Fruit fly (Drosophila melanogaster) whole organism, prepupa: ENCODE measurements around the gene Atg6.

Experiments
- Blimp-1 ChIP-seq: fragments of 200-800 bp; sonication (Bioruptor generic); optimal IDR thresholded peaks from 3 replicates; lab custom pipeline; 2017; ENCODE audit warnings: missing biosample characterization, missing genetic modification characterization, mild to moderate bottlenecking, moderate library complexity, missing genetic modification reagents
- CG10669 ChIP-seq: fragments of 200-800 bp; sonication (Bioruptor generic); optimal IDR thresholded peaks from 3 replicates; lab custom pipeline; 2018; ENCODE audit warnings: missing biosample characterization, mild to moderate bottlenecking, missing genetic modification characterization, moderate library complexity
- CG11294 ChIP-seq: fragments of 200-800 bp; sonication (Bioruptor generic); IDR thresholded peaks from 2 replicates; pipeline ENCODE4 v1.3.6; 2022; ENCODE audit warnings: missing biosample characterization, missing genetic modification characterization
- CG11762 ChIP-seq: fragments of 200-800 bp; sonication (Bioruptor generic); optimal IDR thresholded peaks from 3 replicates; lab custom pipeline; 2016; ENCODE audit warnings: missing biosample characterization, missing genetic modification characterization; ENCODE audit not compliant: insufficient read depth
- CG11902 ChIP-seq: fragments of 200-800 bp; sonication (Bioruptor generic); optimal IDR thresholded peaks from 3 replicates; lab custom pipeline; 2016; ENCODE audit warnings: missing biosample characterization, missing genetic modification characterization
- CG15336 ChIP-seq: fragments of 200-800 bp; sonication (Bioruptor generic); IDR thresholded peaks from 2 replicates; pipeline ENCODE4 v1.3.6; 2022; ENCODE audit warnings: missing biosample characterization, missing genetic modification characterization
- CG1621 ChIP-seq: fragments of 200-800 bp; sonication (Bioruptor generic); optimal IDR thresholded peaks from 3 replicates; lab custom pipeline; 2018; ENCODE audit warnings: missing biosample characterization, mild to moderate bottlenecking, missing genetic modification characterization
- CG16779 ChIP-seq: fragments of 200-800 bp; sonication (Bioruptor generic); optimal IDR thresholded peaks from 3 replicates; lab custom pipeline; 2017; ENCODE audit warnings: missing biosample characterization, mild to moderate bottlenecking, missing genetic modification characterization
- CG3032 ChIP-seq: fragments of 200-800 bp; optimal IDR thresholded peaks from 2 replicates; lab custom pipeline; 2019; ENCODE audit warnings: missing biosample characterization, mild to moderate bottlenecking, missing genetic modification characterization, moderate library complexity
- CG34406 ChIP-seq: fragments of 200-800 bp; sonication (Bioruptor generic); optimal IDR thresholded peaks from 3 replicates; lab custom pipeline; 2016; ENCODE audit warnings: missing biosample characterization, missing genetic modification characterization
- CG3919 ChIP-seq: fragments of 200-800 bp; sonication (Bioruptor generic); optimal IDR thresholded peaks from 3 replicates; lab custom pipeline; 2016; ENCODE audit warnings: missing biosample characterization, missing genetic modification characterization
- CG6163 ChIP-seq: fragments of 200-800 bp; sonication (Bioruptor generic); IDR thresholded peaks from 3 replicates; pipeline ENCODE4 v1.3.6; 2022; ENCODE audit warnings: missing biosample characterization, missing genetic modification characterization
- CG6276 ChIP-seq: fragments of 200-800 bp; sonication (Bioruptor generic); optimal IDR thresholded peaks from 2 replicates; lab custom pipeline; 2017; ENCODE audit warnings: missing biosample characterization, mild to moderate bottlenecking, missing genetic modification characterization
- CG6808 ChIP-seq: fragments of 200-800 bp; sonication (Bioruptor generic); optimal IDR thresholded peaks from 3 replicates; lab custom pipeline; 2017; ENCODE audit warnings: missing biosample characterization, missing genetic modification characterization, mild to moderate bottlenecking, moderate library complexity, missing genetic modification reagents
- CG6854 ChIP-seq: fragments of 200-800 bp; sonication (Bioruptor generic); optimal IDR thresholded peaks from 2 replicates; lab custom pipeline; 2017; ENCODE audit warnings: missing biosample characterization, mild to moderate bottlenecking, missing genetic modification characterization
- CG8119 ChIP-seq: fragments of 200-800 bp; sonication (Bioruptor generic); IDR thresholded peaks from 3 replicates; pipeline ENCODE4 v1.3.6; 2022; ENCODE audit warnings: missing biosample characterization, missing genetic modification characterization
- CG8319 ChIP-seq: fragments of 200-800 bp; sonication (Bioruptor generic); optimal IDR thresholded peaks from 3 replicates; lab custom pipeline; 2016; ENCODE audit warnings: missing biosample characterization, missing genetic modification characterization
- CG8632 ChIP-seq: fragments of 200-800 bp; sonication (Bioruptor generic); optimal IDR thresholded peaks from 3 replicates; lab custom pipeline; 2016; ENCODE audit warnings: missing biosample characterization, missing genetic modification characterization
- Eip93F ChIP-seq: fragments of 200-800 bp; sonication (Bioruptor generic); optimal IDR thresholded peaks from 2 replicates; lab custom pipeline; 2016; ENCODE audit warnings: missing biosample characterization, mild to moderate bottlenecking, missing genetic modification characterization
- Ets21C ChIP-seq: fragments of 200-800 bp; sonication (Bioruptor generic); optimal IDR thresholded peaks from 3 replicates; lab custom pipeline; 2016; ENCODE audit warnings: missing biosample characterization, missing genetic modification characterization
- Ets96B ChIP-seq: fragments of 200-800 bp; optimal IDR thresholded peaks from 2 replicates; lab custom pipeline; 2019; ENCODE audit warnings: missing biosample characterization, mild to moderate bottlenecking, missing genetic modification characterization, moderate library complexity
- Gug ChIP-seq: fragments of 200-800 bp; sonication (Bioruptor generic); IDR thresholded peaks from 2 replicates; pipeline ENCODE4 v1.3.6; 2022; ENCODE audit warnings: missing biosample characterization, missing genetic modification characterization
- Hr39 ChIP-seq: fragments of 200-800 bp; sonication (Bioruptor generic); optimal IDR thresholded peaks from 2 replicates; lab custom pipeline; 2016; ENCODE audit warnings: missing biosample characterization, missing genetic modification characterization
- Hr4 ChIP-seq: fragments of 200-800 bp; sonication (Bioruptor generic); optimal IDR thresholded peaks from 3 replicates; lab custom pipeline; 2016; ENCODE audit warnings: missing biosample characterization, missing genetic modification characterization
- Lpt ChIP-seq: fragments of 200-800 bp; sonication (Bioruptor generic); optimal IDR thresholded peaks from 3 replicates; lab custom pipeline; 2016; ENCODE audit warnings: missing biosample characterization, missing genetic modification characterization
- Met ChIP-seq: fragments of 200-800 bp; sonication (Bioruptor generic); optimal IDR thresholded peaks from 3 replicates; lab custom pipeline; 2016; ENCODE audit warnings: missing biosample characterization, missing genetic modification characterization
- Smox ChIP-seq: fragments of 200-800 bp; sonication (Bioruptor generic); optimal IDR thresholded peaks from 3 replicates; lab custom pipeline; 2016; ENCODE audit warnings: missing biosample characterization, missing genetic modification characterization
- Sox102F ChIP-seq: fragments of 200-800 bp; sonication (Bioruptor generic); optimal IDR thresholded peaks from 2 replicates; lab custom pipeline; 2016; ENCODE audit warnings: missing biosample characterization, mild to moderate bottlenecking, missing genetic modification characterization
- Sox14 ChIP-seq: fragments of 200-800 bp; sonication (Bioruptor generic); optimal IDR thresholded peaks from 3 replicates; lab custom pipeline; 2016; ENCODE audit warnings: missing biosample characterization, missing genetic modification characterization
- Sox15 ChIP-seq: fragments of 200-800 bp; sonication (Bioruptor generic); optimal IDR thresholded peaks from 3 replicates; lab custom pipeline; 2016; ENCODE audit warnings: missing biosample characterization, missing genetic modification characterization
- acj6 ChIP-seq: fragments of 200-800 bp; sonication (Bioruptor generic); optimal IDR thresholded peaks from 3 replicates; lab custom pipeline; 2016; ENCODE audit warnings: missing biosample characterization, missing genetic modification characterization
- cyc ChIP-seq: fragments of 200-800 bp; sonication (Bioruptor generic); optimal IDR thresholded peaks from 3 replicates; lab custom pipeline; 2016; ENCODE audit warnings: missing biosample characterization, missing genetic modification characterization
- dac ChIP-seq: fragments of 200-800 bp; sonication (Bioruptor generic); optimal IDR thresholded peaks from 2 replicates; lab custom pipeline; 2017; ENCODE audit warnings: missing biosample characterization, mild to moderate bottlenecking, missing genetic modification characterization
- dsx ChIP-seq: fragments of 200-800 bp; optimal IDR thresholded peaks from 3 replicates; lab custom pipeline; 2019; ENCODE audit warnings: missing biosample characterization, mild to moderate bottlenecking, missing genetic modification characterization, moderate library complexity; ENCODE audit not compliant: poor library complexity, severe bottlenecking
- eg ChIP-seq: fragments of 200-800 bp; sonication (Bioruptor generic); IDR thresholded peaks from 3 replicates; pipeline ENCODE4 v1.3.6; 2022; ENCODE audit warnings: missing biosample characterization, missing genetic modification characterization
- esn ChIP-seq: fragments of 200-800 bp; sonication (Bioruptor generic); optimal IDR thresholded peaks from 2 replicates; lab custom pipeline; 2016; ENCODE audit warnings: missing biosample characterization, mild to moderate bottlenecking, missing genetic modification characterization, moderate library complexity
- fd59A ChIP-seq: fragments of 200-800 bp; sonication (Bioruptor generic); optimal IDR thresholded peaks from 2 replicates; lab custom pipeline; 2017; ENCODE audit warnings: missing biosample characterization, mild to moderate bottlenecking, missing genetic modification characterization, missing genetic modification reagents
- fkh ChIP-seq: fragments of 200-800 bp; sonication (Bioruptor generic); optimal IDR thresholded peaks from 3 replicates; lab custom pipeline; 2017; ENCODE audit warnings: missing biosample characterization, mild to moderate bottlenecking, missing genetic modification characterization, moderate library complexity
- lz ChIP-seq: fragments of 200-800 bp; sonication (Bioruptor generic); optimal IDR thresholded peaks from 3 replicates; lab custom pipeline; 2016; ENCODE audit warnings: missing biosample characterization, missing genetic modification characterization
- pdm3 ChIP-seq: fragments of 200-800 bp; sonication (Bioruptor generic); optimal IDR thresholded peaks from 3 replicates; lab custom pipeline; 2016; ENCODE audit warnings: missing biosample characterization, missing genetic modification characterization
- ss ChIP-seq, 2 experiments: fragments of 200-800 bp; sonication (Bioruptor generic); optimal IDR thresholded peaks; 2 replicates in 1 of 2; 3 replicates in 1 of 2; lab custom pipeline; 2017 to 2018; ENCODE audit warnings: mild to moderate bottlenecking in 2 of 2, missing biosample characterization in 2 of 2, missing genetic modification characterization in 2 of 2, moderate library complexity in 1 of 2
- svp ChIP-seq: fragments of 200-800 bp; sonication (Bioruptor generic); peaks from one replicate; lab custom pipeline; 2016; ENCODE audit warnings: missing biosample characterization, missing genetic modification characterization
- topi ChIP-seq: fragments of 200-800 bp; sonication (Bioruptor generic); optimal IDR thresholded peaks from 3 replicates; lab custom pipeline; 2016; ENCODE audit warnings: missing biosample characterization, missing genetic modification characterization
- vri ChIP-seq: fragments of 200-800 bp; sonication (Bioruptor generic); optimal IDR thresholded peaks from 3 replicates; lab custom pipeline; 2016; ENCODE audit warnings: missing biosample characterization, mild to moderate bottlenecking, missing genetic modification characterization

The Atg6 gene

dm6 chr3R:24058041-24058440 lies 7.5 kb upstream of the Atg6 start, which contains the start of gene SMC1:
Gene SMC1, plus strand, starts transcription at chr3R:24058287.
- TF ChIP-seq CG3032 (peak; percentile 27), acj6 (GFP tag; lab: Kevin White, UChicago) (no peak), Sox102F (no peak), dsx (peak; percentile 62), lz (GFP tag; lab: Kevin White, UChicago) (peak; percentile 40), esn (GFP tag; lab: Kevin White, UChicago) (peak; percentile 47), Hr4 (no peak), Ets21C (GFP tag; lab: Kevin White, UChicago) (no peak), fkh (GFP tag; lab: Kevin White, UChicago) (peak; percentile 99), Sox14 (GFP tag; lab: Kevin White, UChicago) (peak; percentile 94), CG6854 (GFP tag; lab: Kevin White, UChicago) (no peak)

- TF ChIP-seq Lpt (GFP tag; lab: Kevin White, UChicago) (no peak), dsx (peak; percentile 55), CG6808 (GFP tag; lab: Kevin White, UChicago) (peak; percentile 43), CG8319 (GFP tag; lab: Kevin White, UChicago) (no peak), Blimp-1 (GFP tag; lab: Kevin White, UChicago) (no peak), CG11294 (no peak), Eip93F (GFP tag; lab: Kevin White, UChicago) (no peak), pdm3 (GFP tag; lab: Kevin White, UChicago) (no peak), CG10669 (GFP tag; lab: Kevin White, UChicago) (no peak), Met (no peak), Sox14 (GFP tag; lab: Kevin White, UChicago) (peak; percentile 32), CG11902 (GFP tag; lab: Kevin White, UChicago) (no peak), Smox (GFP tag; lab: Kevin White, UChicago) (no peak), CG15336 (GFP tag; lab: Robert Waterston, UW) (no peak), CG6854 (GFP tag; lab: Kevin White, UChicago) (peak; percentile 68), CG34406 (no peak), svp (peak; percentile 87), fkh (GFP tag; lab: Kevin White, UChicago) (peak; percentile 28), eg (GFP tag; lab: Robert Waterston, UW) (no peak), CG16779 (tag; lab: Kevin White, UChicago) (no peak), acj6 (GFP tag; lab: Kevin White, UChicago) (no peak), esn (GFP tag; lab: Kevin White, UChicago) (peak; percentile 8), topi (GFP tag; lab: Kevin White, UChicago) (no peak), cyc (GFP tag; lab: Kevin White, UChicago) (no peak), CG6163 (GFP tag; lab: Robert Waterston, UW) (no peak), ss (GFP tag; optimal IDR thresholded peaks at IDR 0.05; lab: Kevin White, UChicago) (peak in 1 of 2 experiments; percentile 49), fd59A (no peak), CG3919 (no peak), CG11762 (no peak), Ets21C (GFP tag; lab: Kevin White, UChicago) (no peak), Gug (GFP tag; lab: Robert Waterston, UW) (no peak), Hr39 (GFP tag; lab: Kevin White, UChicago) (no peak), Sox15 (GFP tag; lab: Kevin White, UChicago) (no peak), CG8632 (GFP tag; lab: Kevin White, UChicago) (no peak), dac (GFP tag; lab: Kevin White, UChicago) (no peak), vri (GFP tag; lab: Kevin White, UChicago) (no peak), CG6276 (GFP tag; lab: Kevin White, UChicago) (no peak), CG1621 (tag; lab: Kevin White, UChicago) (peak; percentile 40), Sox102F (no peak), Ets96B (tag; lab: Kevin White, UChicago) (no peak), Hr4 (no peak), CG8119 (GFP tag; lab: Robert Waterston, UW) (no peak; the same call in 2 of the 3 replicates), lz (GFP tag; lab: Kevin White, UChicago) (no peak)
These were observed 6.6 kb upstream of the Atg6 start, which contains the start of gene Hsp68 for dm6 chr3R:24057188-24057587. Gene Hsp68, minus strand, starts transcription at chr3R:24057310.
